Worm (Caenorhabditis elegans) whole organism, L4 larva: ENCODE data around the gene blos-1.

ENCODE experiments used
- aly-2 ChIP-seq: sonication (generic microtip); optimal IDR thresholded peaks from 2 replicates; lab custom pipeline; 2018; ENCODE audit warnings: missing biosample characterization, missing genetic modification characterization
- daf-19 ChIP-seq: fragments of 200-800 bp; sonication (Bioruptor generic); conservative IDR thresholded peaks from 2 replicates; pipeline ENCODE4 v1.3.6; 2022; ENCODE audit warnings: missing genetic modification characterization, missing compliant biosample characterization
- egl-27 ChIP-seq: sonication (generic microtip); optimal IDR thresholded peaks from 3 replicates; lab custom pipeline; 2017; ENCODE audit warnings: missing biosample characterization, missing genetic modification reagents, missing genetic modification characterization
- lsy-2 ChIP-seq, 2 experiments: fragments of 150-350 bp in 1 of 2; sonication (generic microtip) in 1 of 2; optimal IDR thresholded peaks; 2 replicates each; lab custom pipeline; 2014 to 2017; ENCODE audit warnings: missing biosample characterization in 2 of 2, missing genetic modification characterization in 2 of 2
- mep-1 ChIP-seq: fragments of 150-350 bp; sonication (generic microtip); optimal IDR thresholded peaks from 3 replicates; lab custom pipeline; 2014; ENCODE audit warnings: missing biosample characterization, missing genetic modification characterization
- snpc-4 ChIP-seq: fragments of 150-350 bp; optimal IDR thresholded peaks from 2 replicates; lab custom pipeline; 2014; ENCODE audit warnings: missing biosample characterization, missing genetic modification characterization
- unc-39 ChIP-seq: sonication (generic microtip); optimal IDR thresholded peaks from 2 replicates; lab custom pipeline; 2017; ENCODE audit warnings: missing biosample characterization, missing genetic modification characterization

ce11 chrIII:10179444-10179843 lies 32.3 kb downstream of the blos-1 start:
- TF ChIP-seq mep-1 (tag; lab: Kevin White, UChicago), result no peak
- no peak for TF ChIP-seq unc-39 (tag; lab: Kevin White, UChicago)
- TF ChIP-seq aly-2, result no peak
- no peak for TF ChIP-seq lsy-2 (tag; optimal IDR thresholded peaks at IDR 0.05; lab: Kevin White, UChicago)
- TF ChIP-seq egl-27, result no peak
- no peak for TF ChIP-seq snpc-4
- no peak for TF ChIP-seq daf-19 (GFP tag; lab: Robert Waterston, UW)
